Fruit fly (Drosophila melanogaster) whole organism, pupa: ENCODE results near the gene sad.
A peak's percentile ranks its signal among the peaks of the same experiment; 100 is the strongest.

Experiments used
- CG10348 ChIP-seq: fragments of 200-800 bp; sonication (Bioruptor generic); IDR thresholded peaks from 2 replicates; pipeline ENCODE4 v1.3.6; 2022; ENCODE audit warnings: missing biosample characterization, missing genetic modification characterization
- CG12605 ChIP-seq: fragments of 200-800 bp; sonication (Bioruptor generic); IDR thresholded peaks from 2 replicates; pipeline ENCODE4 v1.3.6; 2022; ENCODE audit warnings: missing biosample characterization, missing genetic modification characterization
- CG13204 ChIP-seq: fragments of 200-800 bp; sonication (Bioruptor generic); optimal IDR thresholded peaks from 2 replicates; lab custom pipeline; 2018; ENCODE audit warnings: missing biosample characterization, mild to moderate bottlenecking, missing genetic modification characterization, moderate library complexity
- CG14655 ChIP-seq: fragments of 200-800 bp; sonication (Bioruptor generic); optimal IDR thresholded peaks from 3 replicates; lab custom pipeline; 2017; ENCODE audit warnings: mild to moderate bottlenecking, missing biosample characterization, missing genetic modification reagents, missing genetic modification characterization
- CG15710 ChIP-seq: fragments of 200-800 bp; sonication (Bioruptor generic); optimal IDR thresholded peaks from 2 replicates; lab custom pipeline; 2018; ENCODE audit warnings: missing biosample characterization, mild to moderate bottlenecking, missing genetic modification characterization, moderate library complexity
- CG17806 ChIP-seq: fragments of 200-800 bp; sonication (Bioruptor generic); optimal IDR thresholded peaks from 2 replicates; lab custom pipeline; 2018; ENCODE audit warnings: missing biosample characterization, mild to moderate bottlenecking, missing genetic modification characterization, moderate library complexity
- CG32121 ChIP-seq: fragments of 200-800 bp; sonication (Bioruptor generic); IDR thresholded peaks from 2 replicates; pipeline ENCODE4 v1.3.6; 2022; ENCODE audit warnings: missing biosample characterization, missing genetic modification characterization
- CG34367 ChIP-seq: fragments of 200-800 bp; sonication (Bioruptor generic); optimal IDR thresholded peaks from 2 replicates; lab custom pipeline; 2018; ENCODE audit warnings: missing biosample characterization, mild to moderate bottlenecking, missing genetic modification characterization
- CG4496 ChIP-seq: fragments of 200-800 bp; sonication (Bioruptor generic); IDR thresholded peaks from 3 replicates; pipeline ENCODE4 v1.3.6; 2022; ENCODE audit warnings: missing biosample characterization, missing genetic modification characterization
- CG8159 ChIP-seq: fragments of 200-800 bp; sonication (Bioruptor generic); optimal IDR thresholded peaks from 3 replicates; lab custom pipeline; 2018; ENCODE audit warnings: missing biosample characterization, mild to moderate bottlenecking, missing genetic modification characterization, moderate library complexity
- CG8301 ChIP-seq: fragments of 200-800 bp; sonication (Bioruptor generic); optimal IDR thresholded peaks from 2 replicates; lab custom pipeline; 2018; ENCODE audit warnings: missing biosample characterization, mild to moderate bottlenecking, missing genetic modification characterization
- CG9948 ChIP-seq: fragments of 200-800 bp; sonication (Bioruptor generic); optimal IDR thresholded peaks from 2 replicates; lab custom pipeline; 2018; ENCODE audit warnings: missing biosample characterization, mild to moderate bottlenecking, missing genetic modification characterization, moderate library complexity
- D1 ChIP-seq: fragments of 200-800 bp; sonication (Bioruptor generic); optimal IDR thresholded peaks from 2 replicates; lab custom pipeline; 2018; ENCODE audit warnings: missing biosample characterization, mild to moderate bottlenecking, missing genetic modification characterization, moderate library complexity
- EcR ChIP-seq: fragments of 200-800 bp; sonication (Bioruptor generic); optimal IDR thresholded peaks from 3 replicates; lab custom pipeline; 2019; ENCODE audit warnings: missing biosample characterization, missing genetic modification characterization, mild to moderate bottlenecking, moderate library complexity, missing genetic modification reagents
- Ets98B ChIP-seq: fragments of 200-800 bp; sonication (Bioruptor generic); IDR thresholded peaks from 2 replicates; pipeline ENCODE4 v1.3.6; 2022; ENCODE audit warnings: missing biosample characterization, missing genetic modification characterization
- Pif1A ChIP-seq: fragments of 200-800 bp; sonication (Bioruptor generic); optimal IDR thresholded peaks from 3 replicates; lab custom pipeline; 2016; ENCODE audit warnings: missing biosample characterization, missing genetic modification characterization
- Pif1B ChIP-seq: fragments of 200-800 bp; sonication (Bioruptor generic); optimal IDR thresholded peaks from 3 replicates; lab custom pipeline; 2016; ENCODE audit warnings: missing biosample characterization, missing genetic modification characterization
- Snoo ChIP-seq: fragments of 200-800 bp; sonication (Bioruptor generic); optimal IDR thresholded peaks from 3 replicates; lab custom pipeline; 2017; ENCODE audit warnings: missing biosample characterization, mild to moderate bottlenecking, missing genetic modification characterization, inconsistent platforms
- fd96Ca ChIP-seq: fragments of 200-800 bp; sonication (Bioruptor generic); IDR thresholded peaks from 3 replicates; pipeline ENCODE4 v1.3.6; 2022; ENCODE audit warnings: missing biosample characterization, missing genetic modification characterization
- gl ChIP-seq: fragments of 200-800 bp; sonication (Bioruptor generic); optimal IDR thresholded peaks from 2 replicates; lab custom pipeline; 2018; ENCODE audit warnings: missing biosample characterization, mild to moderate bottlenecking, missing genetic modification characterization
- rn ChIP-seq: fragments of 200-800 bp; sonication (Bioruptor generic); IDR thresholded peaks from 2 replicates; pipeline ENCODE4 v1.3.6; 2022; ENCODE audit warnings: missing biosample characterization, missing genetic modification characterization

Gene sad

DNA sequence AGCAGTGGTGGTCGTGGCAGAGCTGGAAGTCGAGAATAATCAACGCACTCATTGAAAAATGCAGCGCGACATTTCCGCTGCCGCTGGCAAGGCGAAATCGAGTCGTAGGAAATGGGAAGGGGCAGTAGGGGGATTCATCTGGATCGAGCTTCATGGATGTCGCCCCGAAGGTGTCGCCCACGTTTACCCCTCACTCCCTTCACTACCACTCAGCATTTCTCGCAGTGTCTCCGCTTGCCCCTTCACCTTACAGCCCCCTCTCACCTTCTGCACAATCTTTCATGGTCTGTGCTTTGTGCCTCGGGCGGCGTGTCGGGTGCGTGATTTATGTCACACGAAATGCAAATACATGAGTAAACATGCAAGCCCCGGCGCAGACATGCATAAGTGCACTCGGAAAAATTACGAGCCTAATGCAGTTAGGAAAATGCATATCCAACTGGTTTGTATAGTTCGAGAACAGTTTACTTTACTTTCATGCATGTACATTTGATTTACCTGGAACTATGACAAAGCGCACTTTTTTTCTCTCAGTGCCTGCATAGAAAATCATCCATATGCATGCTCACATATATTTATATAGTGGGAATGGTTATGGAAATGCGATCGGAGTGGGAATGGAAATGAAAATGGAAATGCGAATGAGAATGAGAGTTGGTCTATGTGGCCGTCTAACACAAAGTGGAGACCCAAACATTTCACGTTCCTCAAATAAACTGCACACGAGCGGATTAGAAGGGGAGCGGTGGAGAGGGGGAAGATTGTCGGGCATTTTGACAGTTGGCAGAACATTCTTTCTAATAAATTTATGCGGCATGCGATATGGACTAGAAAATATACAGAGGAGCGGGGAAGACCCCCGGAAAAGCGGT, 27.4 kb upstream of the sad start:
- peak; percentile 91 for TF ChIP-seq CG8301 (tag; lab: Kevin White, UChicago)
- TF ChIP-seq Pif1A (GFP tag; lab: Kevin White, UChicago), result peak; percentile 92
- TF ChIP-seq CG9948 (tag; lab: Kevin White, UChicago), result peak; percentile 83
- peak; percentile 84 for TF ChIP-seq CG8159 (tag; lab: Kevin White, UChicago)
- peak; percentile 80 for TF ChIP-seq CG15710 (tag; lab: Kevin White, UChicago)
- peak; percentile 88 for TF ChIP-seq Pif1B (GFP tag; lab: Kevin White, UChicago)
- TF ChIP-seq D1 (tag; lab: Kevin White, UChicago), result peak; percentile 28
- TF ChIP-seq CG32121, result peak; percentile 92
- peak; percentile 74 for TF ChIP-seq CG10348 (GFP tag; lab: Robert Waterston, UW)
- peak; percentile 1 for TF ChIP-seq EcR (GFP tag; lab: Kevin White, UChicago)
- peak; percentile 40 for TF ChIP-seq Snoo (tag; lab: Kevin White, UChicago)
- TF ChIP-seq CG13204, result peak; percentile 47
- TF ChIP-seq CG12605 (GFP tag; lab: Robert Waterston, UW), result peak; percentile 91
- peak; percentile 96 for TF ChIP-seq fd96Ca
- TF ChIP-seq rn, result peak; percentile 71
- TF ChIP-seq Ets98B (GFP tag; lab: Robert Waterston, UW), result peak; percentile 94
- peak; percentile 94 for TF ChIP-seq CG4496 (GFP tag; lab: Robert Waterston, UW)
- TF ChIP-seq CG17806 (tag; lab: Kevin White, UChicago), result peak; percentile 85
- peak; percentile 77 for TF ChIP-seq CG34367 (tag; lab: Kevin White, UChicago)
- TF ChIP-seq gl (tag; lab: Kevin White, UChicago), result peak; percentile 64
- TF ChIP-seq CG14655 (GFP tag; lab: Kevin White, UChicago), result peak; percentile 92

DNA sequence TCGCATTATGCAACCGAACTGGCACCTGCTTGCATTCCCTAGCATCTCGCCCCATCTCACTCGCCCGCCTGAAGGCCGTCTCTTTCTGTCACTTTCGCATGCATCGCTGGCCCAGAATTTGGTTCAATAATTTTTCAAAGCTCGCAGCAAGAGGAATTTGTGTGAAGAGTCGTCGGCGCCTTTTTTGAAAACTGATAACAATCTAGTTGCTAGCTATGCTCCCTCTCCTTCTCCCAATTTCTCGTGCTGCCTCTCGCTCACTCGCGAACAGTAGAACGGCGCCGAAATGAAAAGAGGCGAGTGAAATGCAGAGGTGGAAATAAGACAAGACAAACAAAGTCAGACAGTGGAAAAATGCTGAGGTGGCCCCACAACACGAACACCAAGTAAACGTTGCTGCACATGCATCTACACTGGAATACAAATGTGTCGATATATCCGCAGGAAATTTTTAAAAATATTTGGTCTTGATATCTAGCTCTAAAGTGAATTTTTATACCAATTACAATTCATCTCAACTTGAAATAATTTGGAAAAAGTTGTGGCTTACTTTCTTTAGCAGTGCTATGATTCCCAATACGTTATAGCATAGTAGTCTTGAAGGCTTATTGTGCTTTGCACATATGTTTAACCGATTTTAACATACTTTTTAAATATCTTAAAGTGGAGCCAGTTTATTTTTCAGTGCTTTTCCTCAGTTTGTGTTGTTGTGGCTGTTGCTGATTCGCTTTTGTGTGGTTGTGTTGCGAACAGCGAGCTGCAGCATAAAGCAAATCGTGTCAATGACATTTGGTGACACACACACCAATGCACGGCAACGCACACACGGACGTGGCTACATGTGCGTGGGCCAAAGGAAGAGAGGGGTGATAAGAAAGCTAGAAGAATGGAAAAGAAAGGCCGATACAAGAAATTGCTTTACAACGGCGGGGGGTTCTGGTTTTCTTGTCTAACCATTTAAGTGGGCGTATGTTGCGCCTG, 25.8 kb upstream of the sad start:
- TF ChIP-seq Snoo (tag; lab: Kevin White, UChicago), result peak; percentile 55
- TF ChIP-seq rn, result peak; percentile 56
- peak; percentile 54 for TF ChIP-seq CG13204
- TF ChIP-seq CG8159 (tag; lab: Kevin White, UChicago), result peak; percentile 84
- peak; percentile 98 for TF ChIP-seq CG14655 (GFP tag; lab: Kevin White, UChicago)
- TF ChIP-seq Pif1A (GFP tag; lab: Kevin White, UChicago), result peak; percentile 91
- TF ChIP-seq CG9948 (tag; lab: Kevin White, UChicago), result peak; percentile 87
- peak; percentile 60 for TF ChIP-seq gl (tag; lab: Kevin White, UChicago)
- TF ChIP-seq CG15710 (tag; lab: Kevin White, UChicago), result peak; percentile 83
- TF ChIP-seq CG34367 (tag; lab: Kevin White, UChicago), result peak; percentile 75
- peak; percentile 80 for TF ChIP-seq CG17806 (tag; lab: Kevin White, UChicago)
- TF ChIP-seq CG32121, result peak; percentile 83
- peak; percentile 98 for TF ChIP-seq CG8301 (tag; lab: Kevin White, UChicago)
- peak; percentile 86 for TF ChIP-seq CG4496 (GFP tag; lab: Robert Waterston, UW)
- peak; percentile 75 for TF ChIP-seq Pif1B (GFP tag; lab: Kevin White, UChicago)
- peak; percentile 88 for TF ChIP-seq fd96Ca
- TF ChIP-seq CG10348 (GFP tag; lab: Robert Waterston, UW), result peak; percentile 81
- peak; percentile 85 for TF ChIP-seq EcR (GFP tag; lab: Kevin White, UChicago)
- peak; percentile 64 for TF ChIP-seq D1 (tag; lab: Kevin White, UChicago)
- TF ChIP-seq Ets98B (GFP tag; lab: Robert Waterston, UW), result peak; percentile 88
- TF ChIP-seq CG12605 (GFP tag; lab: Robert Waterston, UW), result peak; percentile 70

- TF ChIP-seq CG17806 (tag; lab: Kevin White, UChicago) (peak; percentile 20), EcR (GFP tag; lab: Kevin White, UChicago) (no peak), CG8301 (tag; lab: Kevin White, UChicago) (peak; percentile 56), CG14655 (GFP tag; lab: Kevin White, UChicago) (peak; percentile 40)
These were observed 25.1 kb upstream of the sad start for dm6 chr3R:11851939-11852338.

DNA sequence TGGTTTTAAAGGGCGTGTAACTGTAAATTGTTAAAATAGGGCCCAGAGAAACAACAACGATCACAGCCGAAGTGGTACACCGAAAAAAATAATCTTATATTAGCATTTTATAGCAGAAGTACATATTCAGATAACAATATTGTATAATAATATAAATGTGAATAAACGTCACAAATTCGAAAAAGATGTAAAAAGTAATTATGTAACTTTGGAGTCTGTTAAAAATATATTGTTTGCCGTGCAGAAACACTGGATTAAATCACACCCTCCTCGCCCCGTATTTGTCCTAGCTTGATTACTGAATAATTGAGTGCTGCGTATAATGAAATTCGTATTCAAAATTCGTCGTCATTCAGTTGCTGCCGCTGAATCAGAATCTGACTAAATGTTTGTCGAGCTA, 21.9 kb upstream of the sad start:
- no peak for TF ChIP-seq CG34367 (tag; lab: Kevin White, UChicago)
- no peak for TF ChIP-seq rn
- TF ChIP-seq EcR (GFP tag; lab: Kevin White, UChicago), result no peak
- TF ChIP-seq Ets98B (GFP tag; lab: Robert Waterston, UW), result no peak
- TF ChIP-seq CG13204, result no peak
- TF ChIP-seq gl (tag; lab: Kevin White, UChicago), result no peak
- no peak for TF ChIP-seq Snoo (tag; lab: Kevin White, UChicago)
- TF ChIP-seq CG4496 (GFP tag; lab: Robert Waterston, UW), result no peak
- no peak for TF ChIP-seq Pif1A (GFP tag; lab: Kevin White, UChicago)
- TF ChIP-seq fd96Ca, result no peak
- TF ChIP-seq CG8159 (tag; lab: Kevin White, UChicago), result peak; percentile 22
- TF ChIP-seq CG10348 (GFP tag; lab: Robert Waterston, UW), result no peak
- TF ChIP-seq CG15710 (tag; lab: Kevin White, UChicago), result no peak
- TF ChIP-seq CG12605 (GFP tag; lab: Robert Waterston, UW), result no peak
- TF ChIP-seq CG9948 (tag; lab: Kevin White, UChicago), result no peak
- no peak for TF ChIP-seq Pif1B (GFP tag; lab: Kevin White, UChicago)
- no peak for TF ChIP-seq CG8301 (tag; lab: Kevin White, UChicago)
- peak; percentile 36 for TF ChIP-seq CG14655 (GFP tag; lab: Kevin White, UChicago)
- TF ChIP-seq D1 (tag; lab: Kevin White, UChicago), result no peak
- peak; percentile 6 for TF ChIP-seq CG17806 (tag; lab: Kevin White, UChicago)
- no peak for TF ChIP-seq CG32121
